Worm (Caenorhabditis elegans) whole organism, L1 larva: ENCODE data around the gene brd-1.

Source experiments
- C04F5.9 ChIP-seq: sonication (generic microtip); optimal IDR thresholded peaks from 2 replicates; lab custom pipeline; 2016; ENCODE audit warnings: missing genetic modification characterization, missing compliant biosample characterization
- mdl-1 ChIP-seq, 2 experiments: fragments of 150-350 bp; optimal IDR thresholded peaks; 2 replicates each; lab custom pipeline; 2014 to 2017; ENCODE audit warnings: missing biosample characterization in 2 of 2, missing genetic modification characterization in 2 of 2, inconsistent platforms in 1 of 2
- pqm-1 ChIP-seq: sonication (generic microtip); optimal IDR thresholded peaks from 3 replicates; lab custom pipeline; 2017; ENCODE audit warnings: missing biosample characterization, missing genetic modification characterization
- swsn-7 ChIP-seq: sonication (generic microtip); optimal IDR thresholded peaks from 2 replicates; lab custom pipeline; 2016; ENCODE audit warnings: missing genetic modification characterization, missing compliant biosample characterization

ce11 chrIII:6863901-6864300, 25.4 kb downstream of the brd-1 start, which contains the start of gene sma-3:
- no peak for TF ChIP-seq pqm-1 (tag; lab: Kevin White, UChicago)
- TF ChIP-seq C04F5.9 = no peak
- TF ChIP-seq swsn-7 (tag; lab: Kevin White, UChicago) = no peak
- TF ChIP-seq mdl-1 (tag; optimal IDR thresholded peaks at IDR 0.05; lab: Kevin White, UChicago) = no peak
